Fruit fly (Drosophila melanogaster): ENCODE data around the gene CG11151.
A peak's percentile ranks its signal among the peaks of the same experiment; 100 is the strongest.

Gene CG11151

dm6 chrX:13755152-13755557 lies 15.6 kb downstream of the CG11151 start, which contains the start of gene Pdcd4 (continued):
- TF ChIP-seq eve (GFP tag; optimal IDR thresholded peaks at IDR 0.05) (peak in 1 of 2 experiments; percentile 16), gfzf (GFP tag; optimal IDR thresholded peaks at IDR 0.05) (peak; percentile 37), B-H2 (GFP tag; optimal IDR thresholded peaks at IDR 0.05) (peak; percentile 11), CG2202 (tag; optimal IDR thresholded peaks at IDR 0.05) (no peak), CG11093 (GFP tag; IDR thresholded peaks at IDR 0.05) (no peak), nmo (GFP tag; optimal IDR thresholded peaks at IDR 0.05) (peak; percentile 19), slou (GFP tag; optimal IDR thresholded peaks at IDR 0.05) (no peak), CG2678 (tag; optimal IDR thresholded peaks at IDR 0.05) (peak; percentile 31), YL-1 (GFP tag; optimal IDR thresholded peaks at IDR 0.05) (peak; percentile 38), tup (GFP tag; optimal IDR thresholded peaks at IDR 0.05) (no peak), CG13296 (GFP tag; optimal IDR thresholded peaks at IDR 0.05) (peak; percentile 23), CG6791 (GFP tag; IDR thresholded peaks at IDR 0.05; ENCODE audit: partially characterized antibody) (peak; percentile 52; the same call in 1 of the 3 replicates), crc (GFP tag; optimal IDR thresholded peaks at IDR 0.05) (peak; percentile 14), CG10654 (GFP tag; optimal IDR thresholded peaks at IDR 0.05) (no peak), HmgZ (tag; optimal IDR thresholded peaks at IDR 0.05) (peak; percentile 4), CG10209 (GFP tag; optimal IDR thresholded peaks at IDR 0.05) (peak; percentile 11), CG33557 (GFP tag; optimal IDR thresholded peaks at IDR 0.05) (no peak), CG12942 (GFP tag; optimal IDR thresholded peaks at IDR 0.05) (no peak), CG15696 (tag; optimal IDR thresholded peaks at IDR 0.05) (no peak), Dp (GFP tag; optimal IDR thresholded peaks at IDR 0.05) (peak; percentile 31), Fer1 (GFP tag; optimal IDR thresholded peaks at IDR 0.05) (peak; percentile 18), Blimp-1 (GFP tag; optimal IDR thresholded peaks at IDR 0.05) (peak; percentile 43), gce (GFP tag; IDR thresholded peaks at IDR 0.05) (no peak), CG42726 (GFP tag; IDR thresholded peaks at IDR 0.05; ENCODE audit: partially characterized antibody) (0 out of 2 replicates have a peak, but pooled peaks have one; percentile 49), Mad (GFP tag; optimal IDR thresholded peaks at IDR 0.05) (peak; percentile 24), Ets65A (GFP tag) (peak; percentile 57), CG17385 (GFP tag; optimal IDR thresholded peaks at IDR 0.05) (peak; percentile 30), CG3163 (GFP tag; optimal IDR thresholded peaks at IDR 0.05) (peak; percentile 11), jigr1 (GFP tag; IDR thresholded peaks at IDR 0.05) (no peak), tll (GFP tag; optimal IDR thresholded peaks at IDR 0.05) (no peak), CG12391 (tag; optimal IDR thresholded peaks at IDR 0.05) (peak; percentile 6), CG14441 (GFP tag; IDR thresholded peaks at IDR 0.05) (no peak), pb (GFP tag; optimal IDR thresholded peaks at IDR 0.05) (peak; percentile 10), HLH3B (GFP tag; IDR thresholded peaks at IDR 0.05) (no peak), bigmax (GFP tag; optimal IDR thresholded peaks at IDR 0.05) (peak; percentile 1), grau (tag; optimal IDR thresholded peaks at IDR 0.05) (peak; percentile 10), Sin3A (optimal IDR thresholded peaks at IDR 0.05) (no peak), Stat92E (GFP tag; optimal IDR thresholded peaks at IDR 0.05) (no peak), chinmo (GFP tag; IDR thresholded peaks at IDR 0.05; ENCODE audit: partially characterized antibody) (peak; percentile 65; the same call in 1 of the 4 replicates), dpn (GFP tag; optimal IDR thresholded peaks at IDR 0.05) (peak in 1 of 2 experiments; percentile 7), bsh (GFP tag; optimal IDR thresholded peaks at IDR 0.05) (no peak), Bgb (GFP tag; IDR thresholded peaks at IDR 0.05; ENCODE audit: partially characterized antibody) (peak; percentile 44; the same call in 1 of the 2 replicates), ATbp (GFP tag; optimal IDR thresholded peaks at IDR 0.05) (no peak), Drgx (GFP tag; IDR thresholded peaks at IDR 0.05) (peak; percentile 25; the same call in 1 of the 2 replicates), CG11696 (GFP tag; IDR thresholded peaks at IDR 0.05) (no peak), CG17568 (GFP tag; optimal IDR thresholded peaks at IDR 0.05) (peak; percentile 8), Side (GFP tag; optimal IDR thresholded peaks at IDR 0.05) (peak; percentile 16), CG9727 (GFP tag; optimal IDR thresholded peaks at IDR 0.05) (peak; percentile 1), fd3F (GFP tag; optimal IDR thresholded peaks at IDR 0.05) (no peak)
